Fruit fly (Drosophila melanogaster): ENCODE measurements around the gene CG2150.
A peak's percentile ranks its signal among the peaks of the same experiment; 100 is the strongest.

dm6 chr3R:31761529-31762009 lies 3.0 kb downstream of the CG2150 start, which contains the start of gene Smvt:
- TF ChIP-seq cnc (optimal IDR thresholded peaks at IDR 0.05) (peak in 1 of 2 experiments; percentile 13), ovo (GFP tag; optimal IDR thresholded peaks at IDR 0.05) (no peak), kay (GFP tag; ENCODE audit: borderline replicate concordance) (no peak), tj (GFP tag; optimal IDR thresholded peaks at IDR 0.05) (no peak), CG33017 (tag; optimal IDR thresholded peaks at IDR 0.05) (no peak)

Measured in whole organism, adult.